Fruit fly (Drosophila melanogaster) whole organism: ENCODE data around the gene Adhr.

Experiments used
- CG8478 ChIP-seq: fragments of >200 bp; optimal IDR thresholded peaks from 2 replicates; lab custom pipeline; 2018; ENCODE audit warnings: inconsistent platforms
- pan ChIP-seq: fragments of >200 bp; optimal IDR thresholded peaks from 2 replicates; lab custom pipeline; 2017
- psq ChIP-seq: fragments of >200 bp; optimal IDR thresholded peaks from 2 replicates; lab custom pipeline; 2017
- usp ChIP-seq: fragments of >200 bp; optimal IDR thresholded peaks from 2 replicates; lab custom pipeline; 2017; ENCODE audit warnings: missing biosample characterization, missing genetic modification characterization, mixed read lengths

DNA sequence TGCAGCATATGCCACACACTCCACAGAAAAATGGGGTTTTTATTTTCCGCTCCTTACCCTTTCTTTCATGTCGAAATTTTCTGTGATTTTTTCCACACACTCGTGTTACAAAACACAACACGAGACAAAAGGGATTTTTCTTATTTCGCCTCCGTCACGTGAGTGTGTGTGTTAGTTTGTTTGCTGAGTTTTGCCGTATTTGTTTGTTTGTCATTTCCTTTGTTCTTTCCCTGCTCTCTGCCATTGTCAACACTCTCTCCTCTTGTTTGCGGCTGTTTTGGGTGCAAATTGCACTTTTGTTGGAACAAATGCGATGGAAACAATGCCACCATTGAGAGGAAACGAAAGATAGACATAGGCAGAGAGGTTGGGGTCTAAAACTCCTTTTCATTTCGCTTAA, 35.9 kb upstream of the Adhr start:
- TF ChIP-seq pan (lab: Kevin White, UChicago) (no peak), psq (no peak), usp (GFP tag; lab: Kevin White, UChicago) (no peak), CG8478 (no peak)
